Fruit fly (Drosophila melanogaster): Measurements from ENCODE around the gene Seipin.

Seipin gene

DNA sequence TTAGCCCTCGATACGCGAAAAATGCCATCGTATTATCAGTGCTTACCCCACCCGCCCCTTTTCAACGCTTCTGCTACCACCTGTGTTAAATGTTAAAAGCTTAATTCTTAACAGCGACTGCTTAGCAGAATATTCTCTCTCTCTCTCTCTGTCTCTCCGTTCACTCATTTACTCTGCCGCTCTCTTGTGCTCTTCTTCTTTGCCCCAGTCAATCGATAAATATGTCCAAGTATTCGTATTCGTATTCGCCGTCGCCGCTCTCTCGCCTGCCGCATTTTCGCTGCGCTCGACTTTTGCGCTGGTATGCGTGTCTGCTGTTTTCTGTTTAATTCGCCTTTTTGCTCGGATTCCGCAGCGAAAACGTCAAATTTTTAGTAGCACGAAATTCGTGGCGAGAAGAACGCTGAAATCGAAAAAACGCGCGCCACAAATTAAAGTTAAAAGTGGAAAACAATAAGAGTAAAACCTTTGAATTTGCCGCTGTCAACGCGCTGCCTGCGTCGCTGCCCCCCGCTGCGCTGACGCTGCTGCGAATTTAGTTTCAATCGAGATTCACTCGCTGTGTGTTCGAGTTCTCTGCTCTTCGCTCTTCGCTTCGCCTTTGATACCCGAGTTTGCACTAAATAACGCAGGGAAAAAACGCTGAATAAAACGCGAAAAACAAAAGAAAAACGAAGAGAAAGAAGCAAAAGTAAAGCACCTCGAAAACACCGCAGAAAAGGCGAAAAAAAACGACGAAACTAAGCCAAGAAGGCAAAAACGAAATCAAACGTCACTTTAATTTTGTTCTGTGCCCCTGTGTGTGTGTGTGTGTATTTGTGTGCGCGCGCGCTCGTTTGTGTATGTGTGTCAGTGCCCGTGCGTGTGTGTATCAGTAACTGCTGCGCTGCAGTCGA is 23.1 kb downstream of the Seipin start:
- TF ChIP-seq Hnf4 (GFP tag; optimal IDR thresholded peaks at IDR 0.05) (peak; percentile 2), dl (GFP tag; optimal IDR thresholded peaks at IDR 0.05; ENCODE audit: insufficient read depth in 1 of 2, partially characterized antibody in 2 of 2) (peak; percentile 95), HLH106 (tag; optimal IDR thresholded peaks at IDR 0.05) (peak; percentile 17), Sp1 (GFP tag; optimal IDR thresholded peaks at IDR 0.05) (peak; percentile 19), GATAd (GFP tag; optimal IDR thresholded peaks at IDR 0.05) (peak; percentile 67), h (GFP tag; optimal IDR thresholded peaks at IDR 0.05) (peak; percentile 53), Dif (GFP tag; optimal IDR thresholded peaks at IDR 0.05; ENCODE audit: partially characterized antibody) (peak; percentile 96), OdsH (GFP tag; optimal IDR thresholded peaks at IDR 0.05) (peak; percentile 29), psq (GFP tag; optimal IDR thresholded peaks at IDR 0.05) (peak; percentile 84), foxo (GFP tag; optimal IDR thresholded peaks at IDR 0.05) (peak in 1 of 2 experiments; percentile 17), Rel (GFP tag; optimal IDR thresholded peaks at IDR 0.05) (peak; percentile 43), Rel (tag; optimal IDR thresholded peaks at IDR 0.05) (no peak), jim (GFP tag; optimal IDR thresholded peaks at IDR 0.05) (no peak), sage (GFP tag; optimal IDR thresholded peaks at IDR 0.05) (peak; percentile 8), CG9705 (GFP tag; optimal IDR thresholded peaks at IDR 0.05) (no peak), rgr (GFP tag; optimal IDR thresholded peaks at IDR 0.05) (peak; percentile 7), ey (GFP tag; optimal IDR thresholded peaks at IDR 0.05) (no peak), Hr83 (GFP tag; optimal IDR thresholded peaks at IDR 0.05; ENCODE audit: poor library complexity, severe bottlenecking) (peak; percentile 32), pan (optimal IDR thresholded peaks at IDR 0.05) (no peak), N (GFP tag; optimal IDR thresholded peaks at IDR 0.05) (peak; percentile 79), Vsx2 (GFP tag; optimal IDR thresholded peaks at IDR 0.05; ENCODE audit: partially characterized antibody) (peak; percentile 82), woc (GFP tag; optimal IDR thresholded peaks at IDR 0.05) (no peak)

- TF ChIP-seq ey (GFP tag; optimal IDR thresholded peaks at IDR 0.05) (no peak), Hnf4 (GFP tag; optimal IDR thresholded peaks at IDR 0.05) (no peak), Jra (GFP tag; optimal IDR thresholded peaks at IDR 0.05) (no peak), N (GFP tag; optimal IDR thresholded peaks at IDR 0.05) (peak; percentile 9), foxo (GFP tag; optimal IDR thresholded peaks at IDR 0.05) (no peak), pan (optimal IDR thresholded peaks at IDR 0.05) (no peak), Myc (optimal IDR thresholded peaks at IDR 0.05) (peak; percentile 50), br (GFP tag; optimal IDR thresholded peaks at IDR 0.05) (no peak), OdsH (GFP tag; optimal IDR thresholded peaks at IDR 0.05) (no peak), lola (GFP tag; optimal IDR thresholded peaks at IDR 0.05) (no peak), rgr (GFP tag; optimal IDR thresholded peaks at IDR 0.05) (no peak), Dif (GFP tag; optimal IDR thresholded peaks at IDR 0.05; ENCODE audit: partially characterized antibody) (no peak), GATAd (GFP tag; optimal IDR thresholded peaks at IDR 0.05) (no peak), sv (GFP tag; optimal IDR thresholded peaks at IDR 0.05) (no peak), dsf (GFP tag; optimal IDR thresholded peaks at IDR 0.05; ENCODE audit: borderline replicate concordance) (no peak), sage (GFP tag; optimal IDR thresholded peaks at IDR 0.05) (no peak), psq (GFP tag; optimal IDR thresholded peaks at IDR 0.05) (no peak)
Observed at dm6 chrX:2645593-2645992, 26.0 kb downstream of the Seipin start.

- peak; percentile 95 for TF ChIP-seq psq (GFP tag; optimal IDR thresholded peaks at IDR 0.05)
- no peak for TF ChIP-seq usp (GFP tag; optimal IDR thresholded peaks at IDR 0.05)
- TF ChIP-seq Hr83 (GFP tag; optimal IDR thresholded peaks at IDR 0.05; ENCODE audit: poor library complexity, severe bottlenecking), result peak; percentile 62
- peak; percentile 99 for TF ChIP-seq woc (GFP tag; optimal IDR thresholded peaks at IDR 0.05)
- peak; percentile 91 for TF ChIP-seq CG9705 (GFP tag; optimal IDR thresholded peaks at IDR 0.05)
- TF ChIP-seq dl (GFP tag; optimal IDR thresholded peaks at IDR 0.05; ENCODE audit: insufficient read depth in 1 of 2, partially characterized antibody in 2 of 2), result no peak
- TF ChIP-seq pan (optimal IDR thresholded peaks at IDR 0.05), result no peak
- peak; percentile 85 for TF ChIP-seq Mio (GFP tag; optimal IDR thresholded peaks at IDR 0.05)
- peak; percentile 55 for TF ChIP-seq Dif (GFP tag; optimal IDR thresholded peaks at IDR 0.05; ENCODE audit: partially characterized antibody)
- TF ChIP-seq foxo (GFP tag; optimal IDR thresholded peaks at IDR 0.05), result peak; percentile 86 to 98
- peak; percentile 76 for TF ChIP-seq dsf (GFP tag; optimal IDR thresholded peaks at IDR 0.05; ENCODE audit: borderline replicate concordance)
- peak; percentile 98 for TF ChIP-seq fru (GFP tag; optimal IDR thresholded peaks at IDR 0.05)
- TF ChIP-seq dmrt93B (GFP tag; optimal IDR thresholded peaks at IDR 0.05), result peak; percentile 96
- TF ChIP-seq sage (GFP tag; optimal IDR thresholded peaks at IDR 0.05), result peak; percentile 83
- peak; percentile 95 for TF ChIP-seq CG32264 (GFP tag; optimal IDR thresholded peaks at IDR 0.05)
- peak; percentile 97 for TF ChIP-seq sv (GFP tag; optimal IDR thresholded peaks at IDR 0.05)
- no peak for TF ChIP-seq Hr78 (GFP tag; optimal IDR thresholded peaks at IDR 0.05)
- peak; percentile 98 for TF ChIP-seq br (GFP tag; optimal IDR thresholded peaks at IDR 0.05)
- peak; percentile 58 for TF ChIP-seq GATAd (GFP tag; optimal IDR thresholded peaks at IDR 0.05)
- TF ChIP-seq OdsH (GFP tag; optimal IDR thresholded peaks at IDR 0.05), result peak; percentile 97
- TF ChIP-seq lola (GFP tag; optimal IDR thresholded peaks at IDR 0.05), result no peak
- no peak for TF ChIP-seq Myc (optimal IDR thresholded peaks at IDR 0.05)
- TF ChIP-seq brk (GFP tag; optimal IDR thresholded peaks at IDR 0.05), result peak; percentile 83
- TF ChIP-seq Jra (GFP tag; optimal IDR thresholded peaks at IDR 0.05), result peak; percentile 85
- no peak for TF ChIP-seq Abd-B (GFP tag; optimal IDR thresholded peaks at IDR 0.05)
- peak; percentile 75 for TF ChIP-seq Rel (GFP tag; optimal IDR thresholded peaks at IDR 0.05)
- peak; percentile 88 for TF ChIP-seq Rel (tag; optimal IDR thresholded peaks at IDR 0.05)
- no peak for TF ChIP-seq N (GFP tag; optimal IDR thresholded peaks at IDR 0.05)
- TF ChIP-seq ey (GFP tag; optimal IDR thresholded peaks at IDR 0.05), result peak; percentile 98
- TF ChIP-seq Dfd (GFP tag; optimal IDR thresholded peaks at IDR 0.05), result peak; percentile 65
- TF ChIP-seq Sp1 (GFP tag; optimal IDR thresholded peaks at IDR 0.05), result peak; percentile 98
- peak; percentile 96 for TF ChIP-seq Hnf4 (GFP tag; optimal IDR thresholded peaks at IDR 0.05)
- TF ChIP-seq h (GFP tag; optimal IDR thresholded peaks at IDR 0.05), result peak; percentile 98
- peak; percentile 96 for TF ChIP-seq HLH106 (tag; optimal IDR thresholded peaks at IDR 0.05)
- TF ChIP-seq Vsx2 (GFP tag; optimal IDR thresholded peaks at IDR 0.05; ENCODE audit: partially characterized antibody), result peak; percentile 44
Observed at dm6 chrX:2646022-2646761, 26.6 kb downstream of the Seipin start.
